Worm (Caenorhabditis elegans) whole organism, early embryonic: Measurements from ENCODE around the gene mai-1.

Experiments used
- B0310.2 ChIP-seq: sonication (generic microtip); optimal IDR thresholded peaks from 2 replicates; lab custom pipeline; 2016; ENCODE audit warnings: mild to moderate bottlenecking, missing genetic modification characterization, missing compliant biosample characterization
- F13C5.2 ChIP-seq: sonication (generic microtip); optimal IDR thresholded peaks from 2 replicates; lab custom pipeline; 2017; ENCODE audit warnings: mild to moderate bottlenecking, missing genetic modification characterization, inconsistent platforms, missing compliant biosample characterization
- aly-1 ChIP-seq: sonication (generic microtip); optimal IDR thresholded peaks from 2 replicates; lab custom pipeline; 2016; ENCODE audit warnings: missing genetic modification characterization, missing compliant biosample characterization
- ama-1 ChIP-seq: fragments of 150-350 bp; optimal IDR thresholded peaks from 2 replicates; lab custom pipeline; 2014
- ceh-13 ChIP-seq: fragments of 200-800 bp; sonication (Bioruptor generic); optimal IDR thresholded peaks from 2 replicates; lab custom pipeline; 2018; ENCODE audit warnings: mild to moderate bottlenecking, missing genetic modification characterization, missing compliant biosample characterization
- ceh-36 ChIP-seq: sonication (generic microtip); optimal IDR thresholded peaks from 2 replicates; lab custom pipeline; 2016; ENCODE audit warnings: missing genetic modification characterization, inconsistent platforms, missing compliant biosample characterization
- ets-7 ChIP-seq: sonication (generic microtip); optimal IDR thresholded peaks from 2 replicates; lab custom pipeline; 2016; ENCODE audit warnings: missing genotype, missing genetic modification characterization, missing compliant biosample characterization
- flt-1 ChIP-seq: fragments of 200-800 bp; sonication (Bioruptor generic); IDR thresholded peaks from 2 replicates; pipeline ENCODE4 v1.3.6; 2022; ENCODE audit warnings: missing genetic modification characterization, missing compliant biosample characterization
- hmbx-1 ChIP-seq: sonication (generic microtip); optimal IDR thresholded peaks from 2 replicates; lab custom pipeline; 2016; ENCODE audit warnings: mild to moderate bottlenecking, missing genetic modification characterization, missing compliant biosample characterization
- hmg-4 ChIP-seq: fragments of 200-800 bp; sonication (Bioruptor generic); optimal IDR thresholded peaks from 2 replicates; lab custom pipeline; 2018; ENCODE audit warnings: mild to moderate bottlenecking, missing genetic modification characterization, missing compliant biosample characterization
- hnd-1 ChIP-seq: sonication (generic microtip); optimal IDR thresholded peaks from 2 replicates; lab custom pipeline; 2016; ENCODE audit warnings: missing genetic modification characterization, missing compliant biosample characterization
- pes-1 ChIP-seq: fragments of 200-800 bp; sonication (Bioruptor generic); IDR thresholded peaks from 2 replicates; pipeline ENCODE4 v1.3.6; 2022; ENCODE audit warnings: missing genetic modification reagents, missing genetic modification characterization, missing compliant biosample characterization
- scrt-1 ChIP-seq: fragments of 200-800 bp; sonication (Bioruptor generic); IDR thresholded peaks from 2 replicates; pipeline ENCODE4 v1.3.6; 2022; ENCODE audit warnings: missing genetic modification characterization, missing compliant biosample characterization
- sea-1 ChIP-seq: fragments of 200-800 bp; sonication (Bioruptor generic); conservative IDR thresholded peaks from 2 replicates; pipeline ENCODE4 v1.3.6; 2022; ENCODE audit warnings: missing genetic modification characterization, missing compliant biosample characterization
- tbx-11 ChIP-seq: fragments of 200-800 bp; sonication (Bioruptor generic); IDR thresholded peaks from 2 replicates; pipeline ENCODE4 v1.3.6; 2022; ENCODE audit warnings: missing genetic modification characterization, missing compliant biosample characterization
- tbx-37 ChIP-seq: fragments of 200-800 bp; sonication (Bioruptor generic); conservative IDR thresholded peaks from 2 replicates; pipeline ENCODE4 v1.3.6; 2022; ENCODE audit warnings: missing genetic modification reagents, missing genetic modification characterization, missing compliant biosample characterization
- tra-4 ChIP-seq: sonication (generic microtip); optimal IDR thresholded peaks from 2 replicates; lab custom pipeline; 2017; ENCODE audit warnings: missing genetic modification characterization, missing compliant biosample characterization

mai-1 gene

DNA sequence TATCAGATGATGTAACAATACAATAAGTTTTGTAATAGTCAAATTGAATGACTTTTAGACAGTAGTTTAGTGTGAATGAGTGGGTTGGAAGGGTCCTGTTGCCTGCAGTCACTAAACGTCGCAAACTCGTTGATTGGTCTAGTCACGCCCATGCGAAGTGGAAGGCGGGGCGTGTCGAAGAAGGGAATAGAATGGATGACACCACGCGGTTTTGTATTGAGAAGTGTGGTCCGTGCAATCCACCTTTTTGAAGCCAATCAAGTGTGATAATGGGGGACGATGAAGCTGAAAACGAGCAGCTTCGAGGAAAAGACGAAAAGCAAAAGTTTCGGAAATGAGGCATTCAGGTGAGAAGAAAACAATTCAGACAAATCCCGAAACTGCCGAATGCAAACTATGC lies 46.1 kb downstream of the mai-1 start, which contains the start of gene ceh-31:
TSS of gene ceh-31 (minus strand) at position 101 of the 400 bp plus-strand sequence.
- TF ChIP-seq ceh-13, result no peak
- TF ChIP-seq sea-1 (GFP tag; lab: Robert Waterston, UW), result no peak
- no peak for TF ChIP-seq ceh-36 (tag; lab: Kevin White, UChicago)
- TF ChIP-seq F13C5.2 (tag; lab: Kevin White, UChicago), result no peak
- no peak for TF ChIP-seq tbx-11 (GFP tag; lab: Robert Waterston, UW)
- no peak for TF ChIP-seq ets-7 (tag; lab: Kevin White, UChicago)
- TF ChIP-seq tbx-37 (GFP tag; lab: Robert Waterston, UW), result no peak
- TF ChIP-seq hnd-1, result no peak
- TF ChIP-seq tra-4 (tag; lab: Kevin White, UChicago), result no peak
- no peak for TF ChIP-seq B0310.2 (tag; lab: Kevin White, UChicago)
- TF ChIP-seq ama-1 (lab: Kevin White, UChicago), result no peak
- TF ChIP-seq aly-1 (tag; lab: Kevin White, UChicago), result no peak
- no peak for TF ChIP-seq hmg-4 (GFP tag; lab: Kevin White, UChicago)
- TF ChIP-seq scrt-1 (GFP tag; lab: Robert Waterston, UW), result no peak

ce11 chrX:3067052-3067451 lies 49.3 kb downstream of the mai-1 start:
- TF ChIP-seq hnd-1, result no peak
- TF ChIP-seq aly-1 (tag; lab: Kevin White, UChicago), result no peak
- TF ChIP-seq ets-7 (tag; lab: Kevin White, UChicago), result no peak
- TF ChIP-seq hmbx-1 (tag; lab: Kevin White, UChicago), result no peak
- TF ChIP-seq hmg-4 (GFP tag; lab: Kevin White, UChicago), result no peak
- TF ChIP-seq ceh-13, result no peak
- no peak for TF ChIP-seq flt-1 (GFP tag; lab: Robert Waterston, UW)
- TF ChIP-seq scrt-1 (GFP tag; lab: Robert Waterston, UW), result no peak
- TF ChIP-seq ceh-36 (tag; lab: Kevin White, UChicago), result no peak
- no peak for TF ChIP-seq tbx-37 (GFP tag; lab: Robert Waterston, UW)
- TF ChIP-seq sea-1 (GFP tag; lab: Robert Waterston, UW), result no peak
- TF ChIP-seq ama-1 (lab: Kevin White, UChicago), result no peak
- no peak for TF ChIP-seq B0310.2 (tag; lab: Kevin White, UChicago)
- no peak for TF ChIP-seq tbx-11 (GFP tag; lab: Robert Waterston, UW)
- TF ChIP-seq pes-1, result no peak
- no peak for TF ChIP-seq tra-4 (tag; lab: Kevin White, UChicago)
- no peak for TF ChIP-seq F13C5.2 (tag; lab: Kevin White, UChicago)
